Fruit fly (Drosophila melanogaster): ENCODE results near the gene B-H2.

B-H2 gene

dm6 chrX:17355732-17356131 lies 41.4 kb downstream of the B-H2 start (continued):
- no peak for TF ChIP-seq esn (GFP tag; optimal IDR thresholded peaks at IDR 0.05)
- TF ChIP-seq dac (GFP tag; optimal IDR thresholded peaks at IDR 0.05), result no peak
- no peak for TF ChIP-seq CG11902 (GFP tag; optimal IDR thresholded peaks at IDR 0.05)
- TF ChIP-seq Lpt (GFP tag; optimal IDR thresholded peaks at IDR 0.05), result no peak
- no peak for TF ChIP-seq Hr39 (GFP tag; optimal IDR thresholded peaks at IDR 0.05)
- TF ChIP-seq Ets96B (tag; optimal IDR thresholded peaks at IDR 0.05), result peak; percentile 44
- no peak for TF ChIP-seq Sox15 (GFP tag; optimal IDR thresholded peaks at IDR 0.05)
- TF ChIP-seq Ets21C (GFP tag; optimal IDR thresholded peaks at IDR 0.05), result no peak
- TF ChIP-seq Hr38 (GFP tag; optimal IDR thresholded peaks at IDR 0.05), result no peak
- no peak for TF ChIP-seq eg (GFP tag; IDR thresholded peaks at IDR 0.05)
- no peak for TF ChIP-seq Met (GFP tag; optimal IDR thresholded peaks at IDR 0.05)
- TF ChIP-seq CG31627 (GFP tag; optimal IDR thresholded peaks at IDR 0.05), result no peak
- no peak for TF ChIP-seq Eip93F (GFP tag; optimal IDR thresholded peaks at IDR 0.05)
- TF ChIP-seq CG10669 (GFP tag; optimal IDR thresholded peaks at IDR 0.05), result peak; percentile 44
- peak; percentile 59 for TF ChIP-seq CG3032 (tag; optimal IDR thresholded peaks at IDR 0.05)
- no peak for TF ChIP-seq CG6792 (GFP tag; optimal IDR thresholded peaks at IDR 0.05)
- TF ChIP-seq Eip78C (GFP tag), result peak; percentile 62
- no peak for TF ChIP-seq CG6276 (GFP tag; optimal IDR thresholded peaks at IDR 0.05)
- peak; percentile 59; the same call in 1 of the 3 replicates for TF ChIP-seq CG6163 (GFP tag; IDR thresholded peaks at IDR 0.05)
- TF ChIP-seq CG9139 (GFP tag; optimal IDR thresholded peaks at IDR 0.05), result no peak
- peak; percentile 32 for TF ChIP-seq CG1621 (tag; optimal IDR thresholded peaks at IDR 0.05)
- TF ChIP-seq CG34406 (GFP tag; optimal IDR thresholded peaks at IDR 0.05), result no peak
- peak; percentile 20 for TF ChIP-seq Sox14 (GFP tag; optimal IDR thresholded peaks at IDR 0.05)
- no peak for TF ChIP-seq Smox (GFP tag; optimal IDR thresholded peaks at IDR 0.05)

dm6 chrX:17357443-17357842 lies 43.1 kb downstream of the B-H2 start:
- TF ChIP-seq CG10669 (GFP tag; optimal IDR thresholded peaks at IDR 0.05), result no peak
- no peak for TF ChIP-seq Eip75B (GFP tag; optimal IDR thresholded peaks at IDR 0.05)
- TF ChIP-seq Hr4 (GFP tag; optimal IDR thresholded peaks at IDR 0.05), result no peak
- peak; percentile 11 for TF ChIP-seq svp (GFP tag)
- TF ChIP-seq CG11902 (GFP tag; optimal IDR thresholded peaks at IDR 0.05), result no peak
- no peak for TF ChIP-seq CG11762 (GFP tag; optimal IDR thresholded peaks at IDR 0.05; ENCODE audit: insufficient read depth)
- TF ChIP-seq CG1621 (tag; optimal IDR thresholded peaks at IDR 0.05), result no peak

dm6 chrX:17361111-17361510 lies 46.7 kb downstream of the B-H2 start:
- TF ChIP-seq CG10631 (GFP tag; optimal IDR thresholded peaks at IDR 0.05) (no peak), dac (GFP tag; optimal IDR thresholded peaks at IDR 0.05) (no peak), CG3032 (tag; optimal IDR thresholded peaks at IDR 0.05) (no peak), acj6 (GFP tag; optimal IDR thresholded peaks at IDR 0.05) (no peak), CG32006 (GFP tag; optimal IDR thresholded peaks at IDR 0.05) (no peak), CG10669 (GFP tag; optimal IDR thresholded peaks at IDR 0.05) (no peak), CG15336 (GFP tag; IDR thresholded peaks at IDR 0.05) (no peak), CG1621 (tag; optimal IDR thresholded peaks at IDR 0.05) (no peak), achi (GFP tag; optimal IDR thresholded peaks at IDR 0.05) (no peak), ss (GFP tag; optimal IDR thresholded peaks at IDR 0.05) (no peak), eg (GFP tag; IDR thresholded peaks at IDR 0.05) (no peak)

- no peak for TF ChIP-seq Hr39 (GFP tag; optimal IDR thresholded peaks at IDR 0.05)
- no peak for TF ChIP-seq CG1621 (tag; optimal IDR thresholded peaks at IDR 0.05)
- no peak for TF ChIP-seq Hr4 (GFP tag; optimal IDR thresholded peaks at IDR 0.05)
- no peak for TF ChIP-seq Sox15 (GFP tag; optimal IDR thresholded peaks at IDR 0.05)
- TF ChIP-seq Smox (GFP tag; optimal IDR thresholded peaks at IDR 0.05), result no peak
- no peak for TF ChIP-seq Eip93F (GFP tag; optimal IDR thresholded peaks at IDR 0.05)
- no peak for TF ChIP-seq CG32006 (GFP tag; optimal IDR thresholded peaks at IDR 0.05)
Observed at dm6 chrX:17368569-17368968, 54.2 kb downstream of the B-H2 start.

Measured in whole organism, prepupa.